Worm (Caenorhabditis elegans) whole organism, L2 larva: ENCODE measurements around the gene F46G11.4.

ENCODE experiments used
- C34F6.9 ChIP-seq: fragments of 150-350 bp; optimal IDR thresholded peaks from 2 replicates; lab custom pipeline; 2014; ENCODE audit warnings: missing biosample characterization, missing genetic modification characterization
- F13H6.1 ChIP-seq: sonication (generic microtip); optimal IDR thresholded peaks from 2 replicates; lab custom pipeline; 2016; ENCODE audit warnings: missing genetic modification characterization, missing compliant biosample characterization
- R02D3.7 ChIP-seq: fragments of 150-350 bp; optimal IDR thresholded peaks from 2 replicates; lab custom pipeline; 2014; ENCODE audit warnings: missing biosample characterization, missing genetic modification characterization
- Y55F3AM.14 ChIP-seq: fragments of 200-800 bp; sonication (Bioruptor generic); optimal IDR thresholded peaks from 2 replicates; lab custom pipeline; 2018; ENCODE audit warnings: mild to moderate bottlenecking, missing genetic modification characterization, missing compliant biosample characterization
- ZK546.5 ChIP-seq: sonication (generic microtip); optimal IDR thresholded peaks from 2 replicates; lab custom pipeline; 2017; ENCODE audit warnings: missing biosample characterization, missing genetic modification characterization
- alr-1 ChIP-seq: fragments of 150-350 bp; optimal IDR thresholded peaks from 2 replicates; lab custom pipeline; 2014; ENCODE audit warnings: missing biosample characterization, missing genetic modification characterization
- aly-2 ChIP-seq: fragments of 150-350 bp; optimal IDR thresholded peaks from 2 replicates; lab custom pipeline; 2014; ENCODE audit warnings: missing biosample characterization, missing genetic modification characterization
- ama-1 ChIP-seq: fragments of 150-350 bp; optimal IDR thresholded peaks from 2 replicates; lab custom pipeline; 2018; ENCODE audit warnings: inconsistent platforms
- blmp-1 ChIP-seq: sonication (generic microtip); optimal IDR thresholded peaks from 2 replicates; lab custom pipeline; 2017; ENCODE audit warnings: missing genetic modification characterization, mild to moderate bottlenecking, missing compliant biosample characterization, antibody characterized with exemption, moderate library complexity; ENCODE audit not compliant: insufficient read depth
- ceh-16 ChIP-seq: fragments of 150-350 bp; optimal IDR thresholded peaks from 2 replicates; lab custom pipeline; 2014; ENCODE audit warnings: missing biosample characterization, missing genetic modification characterization
- ceh-82 ChIP-seq: fragments of 150-350 bp; optimal IDR thresholded peaks from 2 replicates; lab custom pipeline; 2014; ENCODE audit warnings: missing biosample characterization, missing genetic modification characterization
- crh-2 ChIP-seq: sonication (generic microtip); optimal IDR thresholded peaks from 2 replicates; lab custom pipeline; 2017; ENCODE audit warnings: missing biosample characterization, missing genetic modification characterization
- dmd-4 ChIP-seq: sonication (generic microtip); optimal IDR thresholded peaks from 2 replicates; lab custom pipeline; 2017; ENCODE audit warnings: missing biosample characterization, missing genetic modification characterization
- egl-27 ChIP-seq: sonication (generic microtip); optimal IDR thresholded peaks from 3 replicates; lab custom pipeline; 2017; ENCODE audit warnings: missing biosample characterization, missing genetic modification reagents, missing genetic modification characterization
- elt-1 ChIP-seq: fragments of 150-350 bp; optimal IDR thresholded peaks from 2 replicates; lab custom pipeline; 2014; ENCODE audit warnings: missing biosample characterization, missing genetic modification characterization
- elt-3 ChIP-seq: sonication (generic microtip); optimal IDR thresholded peaks from 2 replicates; lab custom pipeline; 2017; ENCODE audit warnings: missing biosample characterization, missing genetic modification characterization
- fos-1 ChIP-seq: fragments of 150-350 bp; optimal IDR thresholded peaks from 2 replicates; lab custom pipeline; 2014; ENCODE audit warnings: missing biosample characterization, missing genetic modification characterization
- gmeb-1 ChIP-seq: fragments of 150-350 bp; optimal IDR thresholded peaks from 2 replicates; lab custom pipeline; 2014; ENCODE audit warnings: missing biosample characterization, missing genetic modification characterization
- lin-11 ChIP-seq: fragments of 150-350 bp; sonication (generic microtip); optimal IDR thresholded peaks from 2 replicates; lab custom pipeline; 2014; ENCODE audit warnings: missing biosample characterization, missing genetic modification characterization, inconsistent platforms, mixed read lengths
- lin-13 ChIP-seq: fragments of 150-350 bp; optimal IDR thresholded peaks from 2 replicates; lab custom pipeline; 2014; ENCODE audit warnings: missing biosample characterization, missing genetic modification reagents, missing genetic modification characterization
- lin-39 ChIP-seq: fragments of 150-350 bp; optimal IDR thresholded peaks from 2 replicates; lab custom pipeline; 2014; ENCODE audit warnings: missing biosample characterization, missing genetic modification reagents, missing genetic modification characterization
- lsy-2 ChIP-seq, 2 experiments: fragments of 150-350 bp in 1 of 2; sonication (generic microtip) in 1 of 2; optimal IDR thresholded peaks; 2 replicates each; lab custom pipeline; 2014 to 2017; ENCODE audit warnings: missing biosample characterization in 2 of 2, missing genetic modification characterization in 2 of 2
- mab-5 ChIP-seq: fragments of 150-350 bp; optimal IDR thresholded peaks from 2 replicates; lab custom pipeline; 2014; ENCODE audit warnings: missing biosample characterization, missing genetic modification characterization
- mbf-1 ChIP-seq: sonication (generic microtip); optimal IDR thresholded peaks from 2 replicates; lab custom pipeline; 2017; ENCODE audit warnings: missing biosample characterization, missing genetic modification characterization
- mdl-1 ChIP-seq, 2 experiments: fragments of 150-350 bp in 1 of 2; sonication (generic microtip) in 1 of 2; optimal IDR thresholded peaks; 2 replicates each; lab custom pipeline; 2017; ENCODE audit warnings: missing biosample characterization in 2 of 2, missing genetic modification characterization in 2 of 2
- nhr-10 ChIP-seq: sonication (generic microtip); optimal IDR thresholded peaks from 2 replicates; lab custom pipeline; 2017; ENCODE audit warnings: missing biosample characterization, missing genetic modification characterization
- nhr-11 ChIP-seq: fragments of 150-350 bp; optimal IDR thresholded peaks from 2 replicates; lab custom pipeline; 2014; ENCODE audit warnings: missing biosample characterization, missing genetic modification characterization
- nhr-12 ChIP-seq: fragments of 150-350 bp; optimal IDR thresholded peaks from 2 replicates; lab custom pipeline; 2014; ENCODE audit warnings: missing biosample characterization, missing genetic modification characterization
- nhr-129 ChIP-seq: fragments of 150-350 bp; optimal IDR thresholded peaks from 2 replicates; lab custom pipeline; 2014; ENCODE audit warnings: missing biosample characterization, missing genetic modification characterization
- nhr-21 ChIP-seq: fragments of 150-350 bp; optimal IDR thresholded peaks from 2 replicates; lab custom pipeline; 2014; ENCODE audit warnings: missing biosample characterization, missing genetic modification characterization
- nhr-23 ChIP-seq: fragments of 150-350 bp; optimal IDR thresholded peaks from 2 replicates; lab custom pipeline; 2014; ENCODE audit warnings: missing biosample characterization, missing genetic modification reagents, missing genetic modification characterization
- nhr-237 ChIP-seq: fragments of 150-350 bp; optimal IDR thresholded peaks from 2 replicates; lab custom pipeline; 2014; ENCODE audit warnings: missing biosample characterization, missing genetic modification characterization
- nhr-25 ChIP-seq: fragments of 150-350 bp; sonication (generic microtip); optimal IDR thresholded peaks from 3 replicates; lab custom pipeline; 2014; ENCODE audit warnings: missing biosample characterization, missing genetic modification characterization
- nhr-6 ChIP-seq: fragments of 150-350 bp; optimal IDR thresholded peaks from 2 replicates; lab custom pipeline; 2014; ENCODE audit warnings: missing biosample characterization, missing genetic modification characterization
- nhr-77 ChIP-seq: fragments of 150-350 bp; optimal IDR thresholded peaks from 2 replicates; lab custom pipeline; 2014; ENCODE audit warnings: missing biosample characterization, missing genetic modification characterization
- peb-1 ChIP-seq: fragments of 150-350 bp; optimal IDR thresholded peaks from 2 replicates; lab custom pipeline; 2014; ENCODE audit warnings: missing biosample characterization, missing genetic modification characterization
- sem-4 ChIP-seq: fragments of 150-350 bp; optimal IDR thresholded peaks from 2 replicates; lab custom pipeline; 2014; ENCODE audit warnings: missing biosample characterization, missing genetic modification reagents, missing genetic modification characterization
- skn-1 ChIP-seq: sonication (generic microtip); optimal IDR thresholded peaks from 2 replicates; lab custom pipeline; 2017; ENCODE audit warnings: missing biosample characterization, missing genetic modification characterization
- sma-3 ChIP-seq: sonication (generic microtip); optimal IDR thresholded peaks from 2 replicates; lab custom pipeline; 2016; ENCODE audit warnings: missing genetic modification reagents, missing genetic modification characterization, missing compliant biosample characterization
- sma-9 ChIP-seq, 2 experiments: fragments of 150-350 bp in 1 of 2; sonication (generic microtip) in 1 of 2; optimal IDR thresholded peaks; 2 replicates each; lab custom pipeline; 2014 to 2016; ENCODE audit warnings: missing genetic modification characterization in 2 of 2, mild to moderate bottlenecking in 1 of 2, missing biosample characterization in 1 of 2, missing compliant biosample characterization in 1 of 2, missing genetic modification reagents in 1 of 2, moderate library complexity in 1 of 2
- snpc-4 ChIP-seq: fragments of 150-350 bp; optimal IDR thresholded peaks from 2 replicates; lab custom pipeline; 2014; ENCODE audit warnings: missing biosample characterization, missing genetic modification characterization
- unc-39 ChIP-seq: fragments of 150-350 bp; optimal IDR thresholded peaks from 2 replicates; lab custom pipeline; 2014; ENCODE audit warnings: missing biosample characterization, missing genetic modification characterization
- unc-55 ChIP-seq: fragments of 150-350 bp; sonication (generic microtip); optimal IDR thresholded peaks from 3 replicates; lab custom pipeline; 2014; ENCODE audit warnings: missing biosample characterization, missing genetic modification reagents, missing genetic modification characterization
- unc-62 ChIP-seq: fragments of 150-350 bp; optimal IDR thresholded peaks from 2 replicates; lab custom pipeline; 2014; ENCODE audit warnings: missing biosample characterization, missing genetic modification reagents, missing genetic modification characterization
- zag-1 ChIP-seq: fragments of 150-350 bp; optimal IDR thresholded peaks from 2 replicates; lab custom pipeline; 2014; ENCODE audit warnings: missing biosample characterization, missing genetic modification characterization
- ztf-1 ChIP-seq: fragments of 200-800 bp; sonication (Bioruptor generic); conservative IDR thresholded peaks from 2 replicates; pipeline ENCODE4 v1.3.6; 2022; ENCODE audit warnings: missing genetic modification characterization, missing compliant biosample characterization
- ztf-11 ChIP-seq: sonication (generic microtip); optimal IDR thresholded peaks from 2 replicates; lab custom pipeline; 2017; ENCODE audit warnings: missing biosample characterization, missing genetic modification characterization
- ztf-4 ChIP-seq: fragments of 150-350 bp; optimal IDR thresholded peaks from 2 replicates; lab custom pipeline; 2014; ENCODE audit warnings: missing biosample characterization, missing genetic modification characterization

Gene F46G11.4

ce11 chrX:5802582-5802981 lies 4.0 kb upstream of the F46G11.4 start:
- TF ChIP-seq sma-3 (GFP tag; lab: Kevin White, UChicago): no peak
- TF ChIP-seq nhr-12: no peak
- TF ChIP-seq ztf-1: no peak
- TF ChIP-seq lin-39: no peak
- no peak for TF ChIP-seq nhr-6 (tag; lab: Kevin White, UChicago)
- no peak for TF ChIP-seq alr-1 (tag; lab: Kevin White, UChicago)

ce11 chrX:5801156-5801592 lies 2.6 kb upstream of the F46G11.4 start:
- TF ChIP-seq ZK546.5 (tag; lab: Kevin White, UChicago) (no peak), zag-1 (tag; lab: Kevin White, UChicago) (peak; percentile 86), mab-5 (tag; lab: Kevin White, UChicago) (peak; percentile 61), lin-13 (GFP tag; lab: Kevin White, UChicago) (peak; percentile 86), peb-1 (no peak), blmp-1 (tag; lab: Kevin White, UChicago) (peak; percentile 33), skn-1 (peak; percentile 47), mbf-1 (no peak), nhr-6 (tag; lab: Kevin White, UChicago) (peak; percentile 75), nhr-11 (tag; lab: Kevin White, UChicago) (peak; percentile 49), nhr-12 (peak; percentile 54), mdl-1 (tag; optimal IDR thresholded peaks at IDR 0.05; lab: Kevin White, UChicago) (peak; percentile 15 to 75), ztf-1 (no peak), ama-1 (lab: Kevin White, UChicago) (peak; percentile 5), nhr-21 (tag; lab: Kevin White, UChicago) (peak; percentile 91), ztf-11 (tag; lab: Kevin White, UChicago) (peak; percentile 60), sma-3 (GFP tag; lab: Kevin White, UChicago) (peak; percentile 81), nhr-77 (tag; lab: Kevin White, UChicago) (no peak), unc-55 (peak; percentile 82), nhr-10 (peak; percentile 61), C34F6.9 (tag; lab: Kevin White, UChicago) (peak; percentile 87), F13H6.1 (tag; lab: Kevin White, UChicago) (peak; percentile 94), snpc-4 (tag; lab: Kevin White, UChicago) (no peak), crh-2 (tag; lab: Kevin White, UChicago) (peak; percentile 92), nhr-25 (peak; percentile 87), fos-1 (tag; lab: Kevin White, UChicago) (peak; percentile 66), nhr-237 (peak; percentile 23), aly-2 (no peak), Y55F3AM.14 (GFP tag; lab: Kevin White, UChicago) (peak; percentile 83), gmeb-1 (tag; lab: Kevin White, UChicago) (peak; percentile 69), R02D3.7 (tag; lab: Kevin White, UChicago) (no peak), ztf-4 (peak; percentile 90), lin-39 (peak; percentile 45), alr-1 (tag; lab: Kevin White, UChicago) (no peak), sem-4 (tag; lab: Kevin White, UChicago) (peak; percentile 88), elt-1 (tag; lab: Kevin White, UChicago) (no peak), ceh-82 (tag; lab: Kevin White, UChicago) (peak; percentile 72), elt-3 (tag; lab: Kevin White, UChicago) (no peak), unc-62 (peak; percentile 6), unc-39 (tag; lab: Kevin White, UChicago) (no peak), ceh-16 (tag; lab: Kevin White, UChicago) (peak; percentile 70), nhr-129 (tag; lab: Kevin White, UChicago) (peak; percentile 95), dmd-4 (tag; lab: Kevin White, UChicago) (no peak), sma-9 (GFP tag; optimal IDR thresholded peaks at IDR 0.05; lab: Kevin White, UChicago) (peak; percentile 89), sma-9 (tag; optimal IDR thresholded peaks at IDR 0.05; lab: Kevin White, UChicago) (no peak), nhr-23 (tag; lab: Kevin White, UChicago) (no peak), egl-27 (tag; lab: Kevin White, UChicago) (peak; percentile 92), lin-11 (tag; lab: Kevin White, UChicago) (peak; percentile 22), lsy-2 (tag; optimal IDR thresholded peaks at IDR 0.05; lab: Kevin White, UChicago) (peak; percentile 75 to 87)
